Worm (Caenorhabditis elegans): ENCODE results near the gene slc-17.9.

DNA sequence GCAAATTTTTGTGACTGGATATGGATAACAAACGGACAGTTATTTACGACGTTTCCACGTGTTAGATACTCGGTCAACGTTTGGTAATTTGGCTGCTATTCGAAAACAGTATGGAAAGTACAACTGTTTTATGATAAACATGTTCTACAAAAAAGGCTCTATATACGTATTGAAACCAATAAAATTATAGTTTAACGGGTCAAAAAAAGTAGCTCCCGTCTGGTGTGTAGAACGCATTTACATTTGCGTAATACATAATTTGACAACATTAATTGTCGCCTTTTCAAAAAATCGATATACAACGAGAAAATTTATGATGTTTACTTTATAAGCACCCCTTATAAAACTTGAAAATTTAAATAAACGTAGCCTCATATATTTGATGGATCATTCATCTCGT lies 22.7 kb downstream of the slc-17.9 start:
- no peak for TF ChIP-seq ces-1 (GFP tag; optimal IDR thresholded peaks at IDR 0.05)
- TF ChIP-seq nhr-12 (tag; optimal IDR thresholded peaks at IDR 0.05), result no peak
- no peak for TF ChIP-seq nhr-28 (tag; optimal IDR thresholded peaks at IDR 0.05)
